Worm (Caenorhabditis elegans): ENCODE data around the gene Y60A3A.21.

DNA sequence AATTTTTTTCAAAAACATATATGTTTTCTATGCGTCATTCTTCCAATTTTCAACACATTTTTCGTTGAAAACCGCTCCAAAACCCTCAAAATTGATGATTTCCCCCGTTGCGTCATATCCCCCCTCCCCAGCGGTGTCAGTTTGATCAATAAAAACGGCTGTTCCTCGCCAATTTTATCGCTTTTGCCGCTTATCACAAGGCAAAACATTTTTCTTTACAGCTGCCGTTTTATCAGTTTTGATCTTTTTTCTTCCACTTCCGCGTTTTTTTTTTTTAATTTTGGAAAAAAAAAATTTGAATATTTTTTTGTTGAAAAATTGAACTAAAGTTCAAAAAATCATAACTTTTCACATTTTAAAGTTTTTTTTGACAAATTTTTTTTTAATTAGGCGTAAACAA lies 555 bp upstream of the Y60A3A.21 start:
- no peak for TF ChIP-seq dao-5 (tag; optimal IDR thresholded peaks at IDR 0.05)
- no peak for TF ChIP-seq him-1 (tag; optimal IDR thresholded peaks at IDR 0.05)
- TF ChIP-seq W03F9.2 (tag; optimal IDR thresholded peaks at IDR 0.05), result no peak

Measured in whole organism, L4/young adult.